Worm (Caenorhabditis elegans): ENCODE data around the gene grl-21.

Gene grl-21

DNA sequence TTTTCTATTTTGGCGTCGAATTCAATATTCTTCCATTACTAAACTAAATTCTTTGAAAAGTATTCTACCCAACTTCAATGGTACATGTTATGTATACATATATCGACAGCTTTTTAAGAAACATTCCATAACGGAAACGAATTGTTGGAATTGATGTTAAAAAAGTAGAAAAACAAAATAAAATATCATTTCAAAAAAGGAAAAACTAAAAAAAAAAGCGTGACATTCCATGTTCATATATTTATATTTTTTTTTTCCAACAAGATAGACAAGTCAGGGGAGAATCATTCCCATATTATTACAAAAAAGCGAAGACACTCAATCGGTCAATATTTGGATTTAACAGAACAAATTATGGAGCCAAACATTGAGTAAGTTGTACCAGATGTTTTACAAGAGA is 32.1 kb upstream of the grl-21 start, which contains the start of gene R102.10:
TSS of gene R102.10 (plus strand) at position 301 of the 400 bp plus-strand sequence.
- TF ChIP-seq egl-27 (tag; optimal IDR thresholded peaks at IDR 0.05), result no peak
- no peak for TF ChIP-seq unc-39 (tag; optimal IDR thresholded peaks at IDR 0.05)
- TF ChIP-seq elt-3 (tag; optimal IDR thresholded peaks at IDR 0.05), result no peak
- no peak for TF ChIP-seq ztf-11 (tag; optimal IDR thresholded peaks at IDR 0.05)
- TF ChIP-seq nhr-237 (tag; optimal IDR thresholded peaks at IDR 0.05), result no peak
- no peak for TF ChIP-seq tbx-2 (tag; optimal IDR thresholded peaks at IDR 0.05)
- TF ChIP-seq nfya-1 (tag; optimal IDR thresholded peaks at IDR 0.05; ENCODE audit: insufficient read depth), result no peak
- TF ChIP-seq ama-1 (optimal IDR thresholded peaks at IDR 0.05), result no peak
- no peak for TF ChIP-seq skn-1 (tag; optimal IDR thresholded peaks at IDR 0.05)
- no peak for TF ChIP-seq eor-1 (tag; optimal IDR thresholded peaks at IDR 0.05)
- no peak for TF ChIP-seq ceh-9 (tag; optimal IDR thresholded peaks at IDR 0.05)
- no peak for TF ChIP-seq elt-1 (tag; optimal IDR thresholded peaks at IDR 0.05)
- TF ChIP-seq nhr-25 (tag; optimal IDR thresholded peaks at IDR 0.05), result no peak
- TF ChIP-seq nhr-67 (tag; optimal IDR thresholded peaks at IDR 0.05), result no peak
- no peak for TF ChIP-seq elt-2 (tag; optimal IDR thresholded peaks at IDR 0.05)
- no peak for TF ChIP-seq snpc-4 (tag; optimal IDR thresholded peaks at IDR 0.05)

DNA sequence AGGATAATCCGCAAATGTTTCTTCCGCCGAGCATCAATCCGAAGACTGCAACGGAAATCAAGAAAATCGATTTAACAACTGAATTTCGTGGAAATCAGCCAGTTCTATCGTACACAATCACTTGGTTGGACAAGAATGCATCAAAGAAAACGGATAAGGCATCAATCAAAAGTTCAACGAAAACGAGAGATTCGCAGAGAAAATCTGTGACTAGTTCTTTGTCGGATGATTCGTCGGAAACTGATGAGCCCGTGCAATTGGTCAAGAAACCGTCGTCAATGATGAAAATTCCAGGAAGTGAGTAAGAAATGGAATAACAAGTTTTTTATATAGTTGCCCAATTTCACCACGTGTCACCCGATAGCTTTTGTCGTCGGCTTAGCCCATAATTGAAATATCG is 31.2 kb upstream of the grl-21 start, which contains the start of gene R102.6:
TSS of gene R102.6 (minus strand) at position 101 of the 400 bp plus-strand sequence.
- TF ChIP-seq elt-2 (tag; optimal IDR thresholded peaks at IDR 0.05) (no peak), fos-1 (tag; optimal IDR thresholded peaks at IDR 0.05) (no peak), skn-1 (tag; optimal IDR thresholded peaks at IDR 0.05) (no peak)

DNA sequence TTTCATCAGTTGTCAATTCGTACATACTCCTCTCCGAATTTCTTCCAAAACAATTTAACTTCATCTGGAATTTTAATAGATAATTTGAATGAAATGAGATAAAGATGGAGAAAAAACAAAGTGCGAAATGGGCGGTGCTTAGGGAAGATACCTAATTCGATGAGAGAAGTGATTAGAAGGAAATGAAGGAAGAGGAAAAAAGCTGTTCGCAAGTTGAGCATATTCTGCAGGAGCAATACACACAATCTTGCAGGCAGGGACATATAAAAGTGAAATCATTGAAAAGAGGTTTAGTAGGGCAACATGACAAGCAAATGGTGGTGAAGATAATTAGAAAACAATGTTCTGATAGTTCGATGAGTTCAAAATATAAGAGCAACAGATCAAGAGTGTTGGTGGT is 25.5 kb upstream of the grl-21 start, which contains the start of gene glb-21:
TSS of gene glb-21 (minus strand) at position 66 of the 400 bp plus-strand sequence.
- TF ChIP-seq nhr-77 (tag; optimal IDR thresholded peaks at IDR 0.05), result no peak
- no peak for TF ChIP-seq R02D3.7 (tag; optimal IDR thresholded peaks at IDR 0.05)
- TF ChIP-seq pha-4 (tag; optimal IDR thresholded peaks at IDR 0.05), result no peak
- TF ChIP-seq jun-1 (tag; optimal IDR thresholded peaks at IDR 0.05), result no peak

DNA sequence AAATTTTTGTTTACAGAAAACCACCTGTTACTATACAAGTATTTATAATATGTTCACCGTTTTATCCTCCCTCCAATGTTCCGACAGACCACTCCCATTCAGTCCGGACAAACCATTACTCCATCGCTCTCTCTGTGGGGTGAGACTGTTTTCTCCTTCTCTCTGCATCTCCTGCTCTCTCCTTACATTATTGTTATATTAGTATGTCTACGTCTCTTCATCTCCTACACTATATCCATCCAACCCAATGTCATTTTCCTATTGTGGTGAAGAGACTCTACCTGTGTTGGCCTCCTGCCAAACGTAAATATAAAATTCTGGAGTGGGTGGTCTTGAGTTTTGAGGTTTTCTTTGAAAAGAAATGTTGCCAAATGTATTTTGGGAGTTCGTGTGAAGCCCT is 22.7 kb upstream of the grl-21 start:
- peak; percentile 2 for TF ChIP-seq elt-2 (tag; optimal IDR thresholded peaks at IDR 0.05)
- TF ChIP-seq nhr-28 (tag; optimal IDR thresholded peaks at IDR 0.05), result no peak
- TF ChIP-seq ztf-4 (tag; optimal IDR thresholded peaks at IDR 0.05), result no peak
- no peak for TF ChIP-seq ceh-16 (tag; optimal IDR thresholded peaks at IDR 0.05)
- TF ChIP-seq pqm-1 (tag; optimal IDR thresholded peaks at IDR 0.05), result peak; percentile 7
- peak; percentile 78 for TF ChIP-seq pha-4 (tag; optimal IDR thresholded peaks at IDR 0.05)
- TF ChIP-seq lsy-12 (tag; optimal IDR thresholded peaks at IDR 0.05), result no peak
- TF ChIP-seq nfya-1 (tag; optimal IDR thresholded peaks at IDR 0.05; ENCODE audit: insufficient read depth), result no peak
- no peak for TF ChIP-seq elt-3 (tag; optimal IDR thresholded peaks at IDR 0.05)

DNA sequence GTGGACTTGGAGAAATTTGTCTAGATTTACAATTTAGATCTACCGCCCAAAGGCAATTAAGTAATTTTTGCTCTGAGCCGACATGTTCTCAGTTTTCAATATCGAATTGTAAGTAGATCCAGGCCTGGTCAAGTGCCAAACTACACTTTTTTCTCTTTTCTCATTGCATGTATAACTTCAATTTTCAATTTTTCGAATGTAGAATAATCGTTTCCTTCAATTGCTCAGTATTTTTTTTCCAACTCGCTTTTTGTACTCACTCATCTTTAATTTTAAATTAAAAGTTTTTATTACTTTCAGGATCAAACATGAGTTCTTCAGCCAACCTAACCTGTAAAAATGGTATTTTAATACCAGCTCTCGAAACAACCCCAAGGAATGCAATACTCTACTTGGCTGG is 20.9 kb upstream of the grl-21 start, which contains the start of gene ncx-3:
TSS of gene ncx-3 (plus strand) at position 301 of the 400 bp plus-strand sequence.
- TF ChIP-seq elt-2 (tag; optimal IDR thresholded peaks at IDR 0.05) (no peak), ceh-82 (tag; optimal IDR thresholded peaks at IDR 0.05) (no peak), fkh-2 (tag; optimal IDR thresholded peaks at IDR 0.05) (no peak), skn-1 (tag; optimal IDR thresholded peaks at IDR 0.05) (no peak), pqm-1 (tag; optimal IDR thresholded peaks at IDR 0.05) (no peak), R02D3.7 (tag; optimal IDR thresholded peaks at IDR 0.05) (no peak), nhr-11 (tag; optimal IDR thresholded peaks at IDR 0.05) (no peak)

DNA sequence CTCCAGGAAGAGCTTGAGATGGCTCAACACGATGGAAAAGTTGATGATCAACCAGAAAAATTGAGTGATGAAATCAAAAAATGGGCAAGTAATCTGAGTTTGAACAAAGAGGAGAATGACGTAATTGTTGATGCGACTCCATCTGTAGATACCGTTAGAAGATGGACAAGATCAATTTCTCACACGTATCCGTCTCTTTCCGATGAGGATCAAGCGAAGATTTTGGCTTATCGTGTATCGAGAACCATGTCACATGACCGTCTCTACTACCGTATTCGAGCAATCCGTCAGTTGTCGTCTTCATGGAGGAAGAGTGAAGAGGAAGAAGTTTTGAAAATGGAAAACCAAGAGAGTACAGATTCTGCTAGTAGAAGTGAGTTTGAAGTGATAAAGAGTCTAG is 19.2 kb upstream of the grl-21 start:
- TF ChIP-seq egl-5 (tag; optimal IDR thresholded peaks at IDR 0.05), result no peak
- no peak for TF ChIP-seq lin-39 (tag; optimal IDR thresholded peaks at IDR 0.05)
- TF ChIP-seq ztf-11 (tag; optimal IDR thresholded peaks at IDR 0.05), result no peak
- TF ChIP-seq nhr-23 (tag; optimal IDR thresholded peaks at IDR 0.05), result no peak
- no peak for TF ChIP-seq ceh-16 (tag; optimal IDR thresholded peaks at IDR 0.05)
- TF ChIP-seq unc-39 (tag; optimal IDR thresholded peaks at IDR 0.05), result no peak
- no peak for TF ChIP-seq ceh-28 (tag; optimal IDR thresholded peaks at IDR 0.05)
- no peak for TF ChIP-seq ceh-9 (tag; optimal IDR thresholded peaks at IDR 0.05)
- no peak for TF ChIP-seq nhr-25 (tag; optimal IDR thresholded peaks at IDR 0.05)
- no peak for TF ChIP-seq nhr-237 (tag; optimal IDR thresholded peaks at IDR 0.05)
- no peak for TF ChIP-seq jun-1 (tag; optimal IDR thresholded peaks at IDR 0.05)
- no peak for TF ChIP-seq skn-1 (tag; optimal IDR thresholded peaks at IDR 0.05)
- no peak for TF ChIP-seq daf-12 (tag; optimal IDR thresholded peaks at IDR 0.05)

All from whole organism, L3 larva.